Fruit fly (Drosophila melanogaster): ENCODE measurements around the gene CG5412.

CG5412 gene

dm6 chr3R:20585566-20585965, 8.7 kb downstream of the CG5412 start, which contains the start of gene CG16953 (continued):
- TF ChIP-seq CG9437 (GFP tag; optimal IDR thresholded peaks at IDR 0.05), result peak; percentile 25
- TF ChIP-seq Rfx (GFP tag; IDR thresholded peaks at IDR 0.05), result no peak
- no peak for TF ChIP-seq gcm (GFP tag; optimal IDR thresholded peaks at IDR 0.05)
- no peak for TF ChIP-seq eve (GFP tag; optimal IDR thresholded peaks at IDR 0.05)
- TF ChIP-seq D (optimal IDR thresholded peaks at IDR 0.05), result no peak
- TF ChIP-seq D (GFP tag; optimal IDR thresholded peaks at IDR 0.05), result no peak
- no peak for TF ChIP-seq dmrt11E (tag; optimal IDR thresholded peaks at IDR 0.05)
- TF ChIP-seq CG14014 (GFP tag; IDR thresholded peaks at IDR 0.05), result no peak
- TF ChIP-seq pita (GFP tag; optimal IDR thresholded peaks at IDR 0.05), result no peak
- TF ChIP-seq CG14667 (GFP tag; IDR thresholded peaks at IDR 0.05), result no peak
- TF ChIP-seq CG15073 (GFP tag; optimal IDR thresholded peaks at IDR 0.05), result no peak
- TF ChIP-seq sim (GFP tag; IDR thresholded peaks at IDR 0.05), result no peak
- no peak for TF ChIP-seq CG17361 (GFP tag; IDR thresholded peaks at IDR 0.05)
- TF ChIP-seq CG17829 (tag; optimal IDR thresholded peaks at IDR 0.05), result no peak
- no peak for TF ChIP-seq CG1233 (GFP tag; optimal IDR thresholded peaks at IDR 0.05)
- no peak for TF ChIP-seq BtbVII (GFP tag; optimal IDR thresholded peaks at IDR 0.05)
- no peak for TF ChIP-seq Oli (tag; optimal IDR thresholded peaks at IDR 0.05)
- TF ChIP-seq CG10431 (GFP tag; optimal IDR thresholded peaks at IDR 0.05), result no peak
- TF ChIP-seq HmgZ (tag; optimal IDR thresholded peaks at IDR 0.05), result peak; percentile 35
- no peak for TF ChIP-seq CG2875 (GFP tag; optimal IDR thresholded peaks at IDR 0.05)
- TF ChIP-seq PHDP (tag; optimal IDR thresholded peaks at IDR 0.05), result no peak
- no peak for TF ChIP-seq CG11560 (tag; IDR thresholded peaks at IDR 0.05)
- TF ChIP-seq Dad (GFP tag; optimal IDR thresholded peaks at IDR 0.05), result no peak
- no peak for TF ChIP-seq Fer3 (tag; optimal IDR thresholded peaks at IDR 0.05)
- TF ChIP-seq Aef1 (GFP tag; IDR thresholded peaks at IDR 0.05), result no peak
- no peak for TF ChIP-seq maf-S (GFP tag; optimal IDR thresholded peaks at IDR 0.05)
- TF ChIP-seq Dll (GFP tag; IDR thresholded peaks at IDR 0.05; ENCODE audit: partially characterized antibody), result no peak
- TF ChIP-seq CG12942 (GFP tag; optimal IDR thresholded peaks at IDR 0.05), result no peak
- TF ChIP-seq fd64A (GFP tag; optimal IDR thresholded peaks at IDR 0.05), result no peak
- TF ChIP-seq cas (GFP tag; IDR thresholded peaks at IDR 0.05), result no peak
- TF ChIP-seq CG4707 (GFP tag; optimal IDR thresholded peaks at IDR 0.05), result no peak
- TF ChIP-seq insv (GFP tag; optimal IDR thresholded peaks at IDR 0.05), result no peak
- no peak for TF ChIP-seq CG9727 (GFP tag; optimal IDR thresholded peaks at IDR 0.05)
- no peak for TF ChIP-seq CG2202 (tag; optimal IDR thresholded peaks at IDR 0.05)
- TF ChIP-seq CG10565 (GFP tag; optimal IDR thresholded peaks at IDR 0.05), result no peak
- no peak for TF ChIP-seq CG17612 (GFP tag; IDR thresholded peaks at IDR 0.05)
- TF ChIP-seq nom (GFP tag; optimal IDR thresholded peaks at IDR 0.05), result peak; percentile 10
- no peak for TF ChIP-seq Hand (GFP tag; optimal IDR thresholded peaks at IDR 0.05)
- no peak for TF ChIP-seq tna (GFP tag; IDR thresholded peaks at IDR 0.05; ENCODE audit: partially characterized antibody)
- TF ChIP-seq trem (tag; optimal IDR thresholded peaks at IDR 0.05), result peak; percentile 50
- no peak for TF ChIP-seq klu (GFP tag; IDR thresholded peaks at IDR 0.05)
- no peak for TF ChIP-seq az2 (GFP tag; optimal IDR thresholded peaks at IDR 0.05)
- TF ChIP-seq vnd (GFP tag; IDR thresholded peaks at IDR 0.05; ENCODE audit: partially characterized antibody), result no peak
- TF ChIP-seq CG8478 (optimal IDR thresholded peaks at IDR 0.05), result no peak
- TF ChIP-seq psq (GFP tag; optimal IDR thresholded peaks at IDR 0.05), result no peak
- TF ChIP-seq Mes4 (GFP tag; optimal IDR thresholded peaks at IDR 0.05), result no peak
- 0 out of 2 replicates have a peak, but pooled peaks have one; percentile 19 for TF ChIP-seq unc-4 (GFP tag; IDR thresholded peaks at IDR 0.05; ENCODE audit: partially characterized antibody)
- TF ChIP-seq tup (GFP tag; optimal IDR thresholded peaks at IDR 0.05), result no peak
- no peak for TF ChIP-seq Poxn (GFP tag; IDR thresholded peaks at IDR 0.05)
- TF ChIP-seq ken (GFP tag; IDR thresholded peaks at IDR 0.05), result no peak
- no peak for TF ChIP-seq CG8944 (GFP tag; optimal IDR thresholded peaks at IDR 0.05)
- no peak for TF ChIP-seq sob (GFP tag; IDR thresholded peaks at IDR 0.05)
- TF ChIP-seq CG7556 (GFP tag; optimal IDR thresholded peaks at IDR 0.05), result no peak

All from whole organism, embryonic.